Fruit fly (Drosophila melanogaster): Measurements from ENCODE around the gene Pcmt.

DNA sequence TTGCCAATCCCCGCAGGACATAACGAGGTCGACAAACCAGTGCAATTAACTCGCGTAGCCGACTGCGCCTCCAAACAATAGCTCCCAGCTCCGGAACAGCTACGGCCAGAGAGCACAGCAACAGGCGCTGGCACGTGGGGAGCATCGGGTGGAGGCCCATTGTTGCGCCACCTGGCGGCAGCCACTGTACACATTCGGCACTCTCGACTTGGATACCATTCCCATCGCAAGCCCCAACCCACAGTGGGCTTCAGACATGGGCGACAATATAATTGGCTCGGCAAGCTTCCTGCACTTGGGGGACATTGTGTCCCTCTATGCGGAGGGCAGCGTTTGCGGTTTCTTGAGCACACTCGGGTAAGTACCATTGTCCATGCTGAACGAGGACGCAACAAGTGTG is 26.6 kb downstream of the Pcmt start:
- TF ChIP-seq usp (GFP tag; optimal IDR thresholded peaks at IDR 0.05), result no peak
- no peak for TF ChIP-seq CG8478 (optimal IDR thresholded peaks at IDR 0.05)
- no peak for TF ChIP-seq psq (optimal IDR thresholded peaks at IDR 0.05)
